Fruit fly (Drosophila melanogaster): ENCODE measurements around the gene Hsp67Bc.

Hsp67Bc gene

dm6 chr3L:9377198-9378035 lies 5.1 kb upstream of the Hsp67Bc start, which contains the start of gene Hsp26 (continued):
- TF ChIP-seq shn (GFP tag; optimal IDR thresholded peaks at IDR 0.05) = peak; percentile 49
- TF ChIP-seq GATAe (GFP tag; conservative IDR thresholded peaks at IDR 0.05) = 0 out of 2 replicates have a peak, but pooled peaks have one; percentile 27
- TF ChIP-seq zfh1 (GFP tag; IDR thresholded peaks at IDR 0.05) = peak; percentile 81
- peak; percentile 74 for TF ChIP-seq CG9727 (GFP tag; optimal IDR thresholded peaks at IDR 0.05)
- TF ChIP-seq Hsf (GFP tag; optimal IDR thresholded peaks at IDR 0.05) = peak; percentile 87
- peak; percentile 8 for TF ChIP-seq schlank (tag; optimal IDR thresholded peaks at IDR 0.05)
- no peak for TF ChIP-seq Sin3A (optimal IDR thresholded peaks at IDR 0.05)
- TF ChIP-seq CG17912 (GFP tag; optimal IDR thresholded peaks at IDR 0.05) = no peak
- TF ChIP-seq Lim3 (GFP tag; IDR thresholded peaks at IDR 0.05) = no peak
- peak; percentile 21 for TF ChIP-seq CG33557 (GFP tag; optimal IDR thresholded peaks at IDR 0.05)
- peak; percentile 90 for TF ChIP-seq Side (GFP tag; optimal IDR thresholded peaks at IDR 0.05)
- no peak for TF ChIP-seq Sry-β (GFP tag; optimal IDR thresholded peaks at IDR 0.05)
- peak; percentile 27; the same call in 1 of the 2 replicates for TF ChIP-seq Rx (GFP tag; IDR thresholded peaks at IDR 0.05)
- 0 out of 3 replicates have a peak, but pooled peaks have one; percentile 47 for TF ChIP-seq CG3726 (GFP tag; IDR thresholded peaks at IDR 0.05)
- TF ChIP-seq MESR4 (GFP tag; optimal IDR thresholded peaks at IDR 0.05) = peak; percentile 3
- no peak for TF ChIP-seq hb (GFP tag; IDR thresholded peaks at IDR 0.05; ENCODE audit: partially characterized antibody)
- TF ChIP-seq CG6272 (GFP tag; IDR thresholded peaks at IDR 0.05) = peak; percentile 55; the same call in 1 of the 2 replicates
- no peak for TF ChIP-seq fru (optimal IDR thresholded peaks at IDR 0.05)
- TF ChIP-seq Mad (GFP tag; optimal IDR thresholded peaks at IDR 0.05) = peak; percentile 61
- TF ChIP-seq ara (GFP tag; IDR thresholded peaks at IDR 0.05) = peak; percentile 77
- peak; percentile 83 for TF ChIP-seq Rfx (GFP tag; IDR thresholded peaks at IDR 0.05)
- peak; percentile 81 for TF ChIP-seq CHES-1-like (GFP tag; optimal IDR thresholded peaks at IDR 0.05)
- peak; percentile 72 for TF ChIP-seq CG33213 (GFP tag; optimal IDR thresholded peaks at IDR 0.05)
- TF ChIP-seq CG4360 (GFP tag; IDR thresholded peaks at IDR 0.05) = peak; percentile 54
- peak; percentile 66 for TF ChIP-seq CG18764 (GFP tag; optimal IDR thresholded peaks at IDR 0.05)
- peak; percentile 84 for TF ChIP-seq gsb-n (tag; optimal IDR thresholded peaks at IDR 0.05)
- TF ChIP-seq Bgb (GFP tag; IDR thresholded peaks at IDR 0.05; ENCODE audit: partially characterized antibody) = no peak; the same call in 1 of the 2 replicates
- TF ChIP-seq CTCF (GFP tag; optimal IDR thresholded peaks at IDR 0.05) = peak; percentile 15
- TF ChIP-seq ewg (GFP tag; optimal IDR thresholded peaks at IDR 0.05) = peak; percentile 93
- peak; percentile 84 for TF ChIP-seq CG17361 (GFP tag; IDR thresholded peaks at IDR 0.05)
- TF ChIP-seq CG5245 (GFP tag; optimal IDR thresholded peaks at IDR 0.05) = peak; percentile 49
- TF ChIP-seq CG3065 (GFP tag; optimal IDR thresholded peaks at IDR 0.05) = peak; percentile 57
- no peak for TF ChIP-seq Doc3 (GFP tag; IDR thresholded peaks at IDR 0.05; ENCODE audit: partially characterized antibody)
- TF ChIP-seq MTF-1 (GFP tag; optimal IDR thresholded peaks at IDR 0.05; ENCODE audit: borderline replicate concordance) = peak; percentile 52
- TF ChIP-seq Med (GFP tag) = peak; percentile 98
- no peak for TF ChIP-seq zen2 (GFP tag; IDR thresholded peaks at IDR 0.05; ENCODE audit: partially characterized antibody)
- TF ChIP-seq pita (GFP tag; optimal IDR thresholded peaks at IDR 0.05) = no peak
- no peak for TF ChIP-seq CG10565 (GFP tag; optimal IDR thresholded peaks at IDR 0.05)
- TF ChIP-seq ems (GFP tag; optimal IDR thresholded peaks at IDR 0.05) = peak; percentile 82
- TF ChIP-seq CG3995 (GFP tag; optimal IDR thresholded peaks at IDR 0.05) = peak; percentile 12
- no peak; the same call in 1 of the 2 replicates for TF ChIP-seq klu (GFP tag; IDR thresholded peaks at IDR 0.05)
- TF ChIP-seq CG13894 (tag; optimal IDR thresholded peaks at IDR 0.05) = peak; percentile 19
- peak; percentile 77 for TF ChIP-seq CG1024 (GFP tag; IDR thresholded peaks at IDR 0.05)
- peak; percentile 74 for TF ChIP-seq CG9876 (GFP tag; optimal IDR thresholded peaks at IDR 0.05)
- TF ChIP-seq fd3F (GFP tag; optimal IDR thresholded peaks at IDR 0.05) = peak; percentile 67
- TF ChIP-seq chif (GFP tag; optimal IDR thresholded peaks at IDR 0.05) = peak; percentile 81 to 82
- peak; percentile 53 for TF ChIP-seq Vsx1 (GFP tag; optimal IDR thresholded peaks at IDR 0.05)
- peak; percentile 65 for TF ChIP-seq fd96Cb (tag; optimal IDR thresholded peaks at IDR 0.05)
- TF ChIP-seq emc (GFP tag; optimal IDR thresholded peaks at IDR 0.05) = peak; percentile 55
- TF ChIP-seq odd (GFP tag; optimal IDR thresholded peaks at IDR 0.05) = peak; percentile 86

Data from whole organism, embryonic.